Worm (Caenorhabditis elegans) whole organism, L2 larva: ENCODE results near the gene Y50D4A.10.

Source experiments
- aly-2 ChIP-seq: fragments of 150-350 bp; optimal IDR thresholded peaks from 2 replicates; lab custom pipeline; 2014; ENCODE audit warnings: missing biosample characterization, missing genetic modification characterization
- ama-1 ChIP-seq: fragments of 150-350 bp; optimal IDR thresholded peaks from 2 replicates; lab custom pipeline; 2018; ENCODE audit warnings: inconsistent platforms
- ceh-16 ChIP-seq: fragments of 150-350 bp; optimal IDR thresholded peaks from 2 replicates; lab custom pipeline; 2014; ENCODE audit warnings: missing biosample characterization, missing genetic modification characterization
- fos-1 ChIP-seq: fragments of 150-350 bp; optimal IDR thresholded peaks from 2 replicates; lab custom pipeline; 2014; ENCODE audit warnings: missing biosample characterization, missing genetic modification characterization
- skn-1 ChIP-seq: sonication (generic microtip); optimal IDR thresholded peaks from 2 replicates; lab custom pipeline; 2017; ENCODE audit warnings: missing biosample characterization, missing genetic modification characterization

DNA sequence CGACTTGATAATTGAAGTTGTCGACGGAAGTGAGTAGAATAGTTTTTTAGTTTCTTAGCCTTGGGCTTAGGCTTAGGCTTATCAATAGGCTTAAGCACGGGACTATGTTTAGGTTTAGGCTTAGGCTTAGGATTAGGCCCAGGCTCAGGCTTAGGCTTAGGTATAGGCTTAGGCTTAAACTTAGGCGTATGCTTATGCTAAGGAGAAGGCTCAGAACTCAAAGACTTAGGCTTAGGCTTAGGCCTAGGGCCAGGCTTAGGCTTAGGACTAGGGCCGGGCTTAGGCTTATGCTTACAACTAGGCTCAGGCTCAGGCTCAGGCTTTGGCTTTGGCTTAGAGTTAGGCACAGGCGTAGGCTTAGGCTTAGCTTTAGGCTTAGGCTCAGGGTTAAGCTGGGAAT lies 46.2 kb upstream of the Y50D4A.10 start:
- no peak for TF ChIP-seq skn-1 (tag; lab: Kevin White, UChicago)
- TF ChIP-seq fos-1 (tag; lab: Kevin White, UChicago): no peak
- no peak for TF ChIP-seq ceh-16 (tag; lab: Kevin White, UChicago)
- no peak for TF ChIP-seq aly-2 (tag; lab: Kevin White, UChicago)
- no peak for TF ChIP-seq ama-1 (lab: Kevin White, UChicago)
